Worm (Caenorhabditis elegans) whole organism, young adult: ENCODE measurements around the gene K08F11.1.

ENCODE experiments used
- B0336.3 ChIP-seq: fragments of 200-800 bp; sonication (Bioruptor generic); IDR thresholded peaks from 2 replicates; pipeline ENCODE4 v1.3.6; 2022; ENCODE audit warnings: missing genetic modification characterization, missing compliant biosample characterization
- Y56A3A.18 ChIP-seq: fragments of 200-800 bp; sonication (Bioruptor generic); IDR thresholded peaks from 2 replicates; pipeline ENCODE4 v1.3.6; 2022; ENCODE audit warnings: missing genetic modification reagents, missing genetic modification characterization, missing compliant biosample characterization
- bed-1 ChIP-seq: fragments of 200-800 bp; sonication (Bioruptor generic); IDR thresholded peaks from 2 replicates; pipeline ENCODE4 v1.3.6; 2022; ENCODE audit warnings: missing genetic modification reagents, missing genetic modification characterization, missing compliant biosample characterization
- die-1 ChIP-seq: sonication (generic microtip); optimal IDR thresholded peaks from 2 replicates; lab custom pipeline; 2016; ENCODE audit warnings: missing genotype, mild to moderate bottlenecking, missing genetic modification characterization, missing compliant biosample characterization
- egl-18 ChIP-seq: fragments of 200-800 bp; sonication (Bioruptor generic); IDR thresholded peaks from 2 replicates; pipeline ENCODE4 v1.3.6; 2022; ENCODE audit warnings: missing genetic modification reagents, missing genetic modification characterization, missing compliant biosample characterization
- hlh-26 ChIP-seq: fragments of 200-800 bp; sonication (Bioruptor generic); conservative IDR thresholded peaks from 2 replicates; pipeline ENCODE4 v1.3.6; 2022; ENCODE audit warnings: missing genetic modification reagents, missing genetic modification characterization, missing compliant biosample characterization
- lin-26 ChIP-seq: fragments of 200-800 bp; sonication (Bioruptor generic); IDR thresholded peaks from 2 replicates; pipeline ENCODE4 v1.3.6; 2022; ENCODE audit warnings: missing genetic modification reagents, missing genetic modification characterization, missing compliant biosample characterization
- lsy-27 ChIP-seq: sonication (generic microtip); optimal IDR thresholded peaks from 2 replicates; lab custom pipeline; 2017; ENCODE audit warnings: missing genetic modification characterization, mild to moderate bottlenecking, missing compliant biosample characterization, antibody characterized with exemption, missing genotype, borderline replicate concordance; ENCODE audit not compliant: insufficient read depth
- madf-10 ChIP-seq: sonication (generic microtip); optimal IDR thresholded peaks from 2 replicates; lab custom pipeline; 2016; ENCODE audit warnings: mild to moderate bottlenecking, missing genetic modification characterization, missing compliant biosample characterization
- nhr-80 ChIP-seq: sonication (generic microtip); optimal IDR thresholded peaks from 2 replicates; lab custom pipeline; 2016; ENCODE audit warnings: missing genetic modification characterization, missing compliant biosample characterization
- unc-130 ChIP-seq: sonication (generic microtip); optimal IDR thresholded peaks from 2 replicates; lab custom pipeline; 2016; ENCODE audit warnings: missing genetic modification reagents, missing genetic modification characterization, missing compliant biosample characterization

DNA sequence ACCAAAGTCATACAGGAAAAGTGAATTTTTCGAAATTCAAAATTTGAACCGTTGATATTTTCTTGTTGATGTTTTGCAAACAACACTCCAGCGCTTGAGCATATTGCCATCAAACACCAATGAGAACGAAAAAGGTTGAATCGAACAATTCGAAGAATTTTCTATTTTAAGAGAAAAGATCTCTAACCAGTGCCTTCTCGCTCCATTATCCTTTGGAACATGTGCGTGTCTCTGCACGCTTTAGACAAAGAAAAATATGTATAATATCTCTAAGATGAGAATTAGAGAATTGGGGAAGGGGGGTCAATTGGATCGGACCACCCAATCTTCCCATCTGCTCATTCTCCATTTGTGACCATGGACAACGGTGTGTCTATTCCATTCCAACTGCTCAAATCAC is 39.2 kb downstream of the K08F11.1 start, which contains the start of gene Y17G9B.2:
- TF ChIP-seq nhr-80 (no peak), egl-18 (GFP tag; lab: Robert Waterston, UW) (no peak), Y56A3A.18 (GFP tag; lab: Robert Waterston, UW) (no peak), lsy-27 (tag; lab: Kevin White, UChicago) (no peak), B0336.3 (no peak), die-1 (tag; lab: Kevin White, UChicago) (no peak), hlh-26 (GFP tag; lab: Robert Waterston, UW) (no peak), lin-26 (GFP tag; lab: Robert Waterston, UW) (no peak), madf-10 (tag; lab: Kevin White, UChicago) (no peak), unc-130 (GFP tag; lab: Kevin White, UChicago) (no peak), bed-1 (GFP tag; lab: Robert Waterston, UW) (no peak)
